Worm (Caenorhabditis elegans) whole organism, midembryonic: Measurements from ENCODE around the gene B0334.20.

Source experiments
- T22C8.4 ChIP-seq: fragments of 200-800 bp; sonication (Bioruptor generic); IDR thresholded peaks from 2 replicates; pipeline ENCODE4 v1.3.6; 2022; ENCODE audit warnings: missing genetic modification characterization, missing compliant biosample characterization
- cog-1 ChIP-seq: sonication (generic microtip); optimal IDR thresholded peaks from 2 replicates; lab custom pipeline; 2016; ENCODE audit warnings: missing genetic modification characterization, missing compliant biosample characterization
- flt-1 ChIP-seq: fragments of 200-800 bp; sonication (Bioruptor generic); IDR thresholded peaks from 2 replicates; pipeline ENCODE4 v1.3.6; 2022; ENCODE audit warnings: missing genetic modification characterization, missing compliant biosample characterization
- klf-2 ChIP-seq: fragments of 200-800 bp; sonication (Bioruptor generic); conservative IDR thresholded peaks from 2 replicates; pipeline ENCODE4 v1.3.6; 2022; ENCODE audit warnings: missing genetic modification reagents, missing genetic modification characterization, missing compliant biosample characterization
- med-1 ChIP-seq: sonication (generic microtip); optimal IDR thresholded peaks from 2 replicates; lab custom pipeline; 2017; ENCODE audit warnings: missing genetic modification characterization, mild to moderate bottlenecking, missing compliant biosample characterization, antibody characterized with exemption, missing genetic modification reagents; ENCODE audit not compliant: insufficient read depth
- ref-1 ChIP-seq: fragments of 200-800 bp; sonication (Bioruptor generic); conservative IDR thresholded peaks from 2 replicates; pipeline ENCODE4 v1.3.6; 2022; ENCODE audit warnings: missing genetic modification reagents, missing genetic modification characterization, missing compliant biosample characterization
- tab-1 ChIP-seq: fragments of 200-800 bp; sonication (Bioruptor generic); IDR thresholded peaks from 2 replicates; pipeline ENCODE4 v1.3.6; 2022; ENCODE audit warnings: missing genetic modification characterization, missing compliant biosample characterization
- ztf-23 ChIP-seq: fragments of 200-800 bp; sonication (Bioruptor generic); IDR thresholded peaks from 2 replicates; pipeline ENCODE4 v1.3.6; 2022; ENCODE audit warnings: missing genetic modification reagents, missing genetic modification characterization, missing compliant biosample characterization
- ztf-29 ChIP-seq: fragments of 200-800 bp; sonication (Bioruptor generic); IDR thresholded peaks from 2 replicates; pipeline ENCODE4 v1.3.6; 2022; ENCODE audit warnings: missing genetic modification reagents, missing genetic modification characterization, missing compliant biosample characterization

B0334.20 gene

DNA sequence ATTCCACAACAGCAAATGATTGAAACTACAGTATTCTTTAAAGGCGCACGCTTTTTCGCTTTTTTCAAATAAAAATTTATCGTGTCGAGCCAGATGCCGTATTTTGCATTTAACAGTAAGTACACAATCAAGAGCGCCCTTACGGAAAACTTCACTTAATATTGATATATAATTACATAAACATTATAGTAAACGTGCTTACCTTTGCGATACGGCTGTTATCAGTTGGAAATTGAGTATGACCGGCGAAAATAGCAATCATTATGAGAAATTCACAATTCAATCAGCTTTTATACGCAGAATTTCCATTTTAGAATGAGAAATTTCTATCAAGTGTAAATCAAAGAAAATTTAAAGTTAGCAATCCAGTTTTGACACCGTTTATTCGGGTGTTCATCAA lies at the start of gene B0334.20:
B0334.20 (minus strand) TSS at position 262 of the 400 bp plus-strand sequence.
- TF ChIP-seq cog-1 (tag; lab: Kevin White, UChicago) (no peak), flt-1 (GFP tag; lab: Robert Waterston, UW) (no peak), ref-1 (GFP tag; lab: Robert Waterston, UW) (no peak), T22C8.4 (no peak), klf-2 (GFP tag; lab: Robert Waterston, UW) (no peak), ztf-23 (GFP tag; lab: Robert Waterston, UW) (no peak), ztf-29 (GFP tag; lab: Robert Waterston, UW) (no peak), tab-1 (GFP tag; lab: Robert Waterston, UW) (no peak), med-1 (GFP tag; lab: Kevin White, UChicago) (no peak)

DNA sequence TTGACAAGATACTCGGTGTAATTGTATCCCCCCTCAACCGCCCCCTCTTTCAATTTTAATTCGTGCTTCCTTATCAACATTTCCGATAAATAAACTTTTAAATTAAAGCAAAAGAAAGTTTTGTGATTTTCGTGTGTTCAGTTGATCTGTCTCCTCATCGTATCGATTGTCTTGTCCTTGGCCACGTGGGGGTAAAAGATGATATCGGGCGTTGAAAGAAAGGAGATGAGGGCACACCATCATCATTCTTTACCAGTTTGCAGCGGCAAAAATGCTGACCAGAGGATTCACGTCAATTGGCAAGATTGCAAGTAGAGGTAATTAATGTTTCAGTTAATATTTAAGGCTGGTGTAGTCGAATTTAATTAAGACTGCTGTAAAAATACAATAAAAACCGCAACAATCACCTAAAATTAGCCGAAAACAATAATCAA lies 47.0 kb upstream of the B0334.20 start, which contains the start of gene F54D5.7:
F54D5.7 (plus strand) TSS at position 264 of the 434 bp plus-strand sequence.
- TF ChIP-seq ztf-29 (GFP tag; lab: Robert Waterston, UW) (no peak), T22C8.4 (no peak), flt-1 (GFP tag; lab: Robert Waterston, UW) (0 out of 2 replicates have a peak, but pooled peaks have one; percentile 13), ztf-23 (GFP tag; lab: Robert Waterston, UW) (no peak), tab-1 (GFP tag; lab: Robert Waterston, UW) (no peak), cog-1 (tag; lab: Kevin White, UChicago) (no peak), med-1 (GFP tag; lab: Kevin White, UChicago) (no peak), ref-1 (GFP tag; lab: Robert Waterston, UW) (no peak)

DNA sequence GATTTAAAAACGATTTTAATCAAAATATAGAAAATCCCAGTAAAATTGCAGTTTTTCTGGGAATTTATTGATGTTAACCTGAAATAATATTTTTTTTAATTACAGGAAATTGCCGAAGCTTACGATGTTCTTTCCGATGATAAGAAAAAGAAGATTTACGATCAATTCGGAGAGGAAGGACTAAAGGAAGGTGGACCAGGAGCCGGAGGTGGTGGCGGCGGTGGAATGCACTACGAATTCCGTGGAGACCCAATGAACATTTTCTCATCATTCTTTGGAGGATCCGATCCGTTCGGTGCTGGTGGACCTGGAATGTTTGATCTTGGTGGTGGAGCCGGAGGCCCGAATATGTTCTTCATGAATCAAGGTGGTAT lies 45.7 kb upstream of the B0334.20 start:
- TF ChIP-seq ref-1 (GFP tag; lab: Robert Waterston, UW) (no peak), ztf-23 (GFP tag; lab: Robert Waterston, UW) (no peak), tab-1 (GFP tag; lab: Robert Waterston, UW) (no peak), cog-1 (tag; lab: Kevin White, UChicago) (no peak), ztf-29 (GFP tag; lab: Robert Waterston, UW) (no peak), klf-2 (GFP tag; lab: Robert Waterston, UW) (no peak), T22C8.4 (no peak), med-1 (GFP tag; lab: Kevin White, UChicago) (no peak), flt-1 (GFP tag; lab: Robert Waterston, UW) (no peak)

ce11 chrII:11545299-11545951 lies 45.2 kb upstream of the B0334.20 start, which contains the start of gene dnj-13:
Gene dnj-13 (plus strand): TSS chrII:11545701.
- TF ChIP-seq ref-1 (GFP tag; lab: Robert Waterston, UW) (no peak), cog-1 (tag; lab: Kevin White, UChicago) (peak; percentile 88), flt-1 (GFP tag; lab: Robert Waterston, UW) (peak; percentile 87), T22C8.4 (peak; percentile 49; the same call in 1 of the 2 replicates), ztf-29 (GFP tag; lab: Robert Waterston, UW) (no peak), klf-2 (GFP tag; lab: Robert Waterston, UW) (no peak), ztf-23 (GFP tag; lab: Robert Waterston, UW) (peak; percentile 76), med-1 (GFP tag; lab: Kevin White, UChicago) (no peak), tab-1 (GFP tag; lab: Robert Waterston, UW) (peak; percentile 49; the same call in 1 of the 2 replicates)

- TF ChIP-seq klf-2 (GFP tag; lab: Robert Waterston, UW) = no peak
These were observed 44.5 kb upstream of the B0334.20 start, which contains the start of gene F54D5.9 for ce11 chrII:11544714-11545113. Gene F54D5.9 (minus strand): TSS chrII:11544828.

DNA sequence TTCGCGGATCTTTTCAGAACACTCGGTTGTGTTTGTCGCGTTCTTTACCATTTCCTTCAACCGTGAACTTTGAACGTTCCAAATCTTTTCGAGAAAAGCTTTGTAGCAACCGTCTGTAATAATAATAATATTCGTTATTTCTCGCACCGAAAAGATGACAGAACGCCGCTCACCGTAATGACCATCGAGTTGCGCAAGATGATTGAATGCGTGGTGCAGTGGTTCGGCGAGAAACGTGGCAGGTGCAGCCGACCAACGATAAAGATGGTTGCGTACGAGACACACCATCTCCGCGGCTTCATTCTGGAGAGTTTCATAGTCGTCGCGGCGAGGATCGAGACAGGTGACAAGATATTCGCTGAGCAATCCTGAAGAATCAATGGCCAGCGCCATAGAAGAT lies 42.7 kb upstream of the B0334.20 start:
- no peak for TF ChIP-seq ztf-29 (GFP tag; lab: Robert Waterston, UW)
- no peak for TF ChIP-seq flt-1 (GFP tag; lab: Robert Waterston, UW)
- TF ChIP-seq med-1 (GFP tag; lab: Kevin White, UChicago) = no peak

DNA sequence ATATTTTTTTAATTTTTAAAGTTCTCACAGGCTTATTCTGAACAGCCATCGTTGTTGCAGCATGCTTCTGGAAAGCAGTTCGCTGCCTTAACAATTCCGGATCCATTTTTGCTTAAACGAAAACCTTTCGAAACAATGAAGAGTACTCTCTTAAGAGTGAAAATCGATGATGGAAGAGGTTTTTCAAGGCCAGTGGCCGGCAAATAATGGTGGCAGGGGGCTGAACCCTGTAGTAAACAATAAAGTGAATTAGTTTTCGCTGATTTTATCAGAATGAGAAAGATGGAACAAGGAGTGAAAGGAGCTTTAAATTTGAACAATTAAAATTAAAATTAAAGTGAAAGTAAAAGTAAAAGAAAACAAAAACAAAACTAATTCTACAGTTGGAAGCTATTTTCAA lies 42.1 kb upstream of the B0334.20 start, which contains the start of gene gtf-2E2:
gtf-2E2 (minus strand) TSS at position 111 of the 400 bp plus-strand sequence.
- TF ChIP-seq T22C8.4 (peak; percentile 62), ztf-23 (GFP tag; lab: Robert Waterston, UW) (no peak)

- TF ChIP-seq ref-1 (GFP tag; lab: Robert Waterston, UW) (no peak), cog-1 (tag; lab: Kevin White, UChicago) (no peak), flt-1 (GFP tag; lab: Robert Waterston, UW) (no peak), med-1 (GFP tag; lab: Kevin White, UChicago) (no peak), ztf-29 (GFP tag; lab: Robert Waterston, UW) (no peak)
These were observed 38.5 kb upstream of the B0334.20 start, which contains the start of gene Y62F5A.9 for ce11 chrII:11538741-11539140. Gene Y62F5A.9 (minus strand): TSS chrII:11538841.

DNA sequence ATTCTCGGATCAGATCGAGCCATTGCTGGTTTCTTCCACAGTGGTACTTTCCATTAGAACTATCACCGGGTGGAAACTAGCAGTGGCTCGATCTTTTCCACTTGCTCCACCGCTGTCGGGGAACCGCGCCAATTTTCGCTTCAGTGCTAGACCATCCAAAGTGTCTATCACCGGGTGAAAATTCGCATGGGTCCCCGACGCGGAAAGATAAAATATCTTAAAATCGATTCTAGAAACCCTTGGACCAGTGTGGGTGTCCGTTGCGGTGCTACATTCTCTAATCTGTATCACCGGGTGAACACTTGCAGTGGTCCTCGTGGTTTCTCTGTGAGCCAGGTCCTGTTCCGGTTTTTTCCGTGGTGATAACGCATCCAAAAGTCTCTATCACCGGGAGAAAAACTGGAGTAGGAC lies 37.4 kb upstream of the B0334.20 start:
- TF ChIP-seq T22C8.4 (peak; percentile 45; the same call in 1 of the 2 replicates), ztf-23 (GFP tag; lab: Robert Waterston, UW) (no peak), tab-1 (GFP tag; lab: Robert Waterston, UW) (no peak; the same call in 1 of the 2 replicates), klf-2 (GFP tag; lab: Robert Waterston, UW) (no peak), flt-1 (GFP tag; lab: Robert Waterston, UW) (peak; percentile 76)

- no peak for TF ChIP-seq cog-1 (tag; lab: Kevin White, UChicago)
- TF ChIP-seq ztf-23 (GFP tag; lab: Robert Waterston, UW) = 0 out of 2 replicates have a peak, but pooled peaks have one; percentile 18
These were observed 36.9 kb upstream of the B0334.20 start for ce11 chrII:11537115-11537514.
